Fruit fly (Drosophila melanogaster) whole organism, adult: ENCODE measurements around the gene Tektin-C.
A peak's percentile ranks its signal among the peaks of the same experiment; 100 is the strongest.

Experiments used
- CG11617 ChIP-seq: fragments of 200-800 bp; sonication (Bioruptor generic); optimal IDR thresholded peaks from 2 replicates; lab custom pipeline; 2017; ENCODE audit warnings: mild to moderate bottlenecking, missing biosample characterization, missing genetic modification reagents, missing genetic modification characterization
- CG12768 ChIP-seq: fragments of 200-800 bp; sonication (Bioruptor generic); optimal IDR thresholded peaks from 2 replicates; lab custom pipeline; 2017; ENCODE audit warnings: missing biosample characterization, missing genetic modification characterization, mild to moderate bottlenecking, moderate library complexity, missing genetic modification reagents
- CG14711 ChIP-seq: fragments of 200-800 bp; sonication (Bioruptor generic); optimal IDR thresholded peaks from 2 replicates; lab custom pipeline; 2018; ENCODE audit warnings: missing biosample characterization, mild to moderate bottlenecking, missing genetic modification characterization, moderate library complexity
- CG1620 ChIP-seq: fragments of 200-800 bp; sonication (Bioruptor generic); optimal IDR thresholded peaks from 2 replicates; lab custom pipeline; 2016; ENCODE audit warnings: missing biosample characterization, missing genetic modification characterization
- CG33017 ChIP-seq: fragments of 200-800 bp; sonication (Bioruptor generic); optimal IDR thresholded peaks from 2 replicates; lab custom pipeline; 2018; ENCODE audit warnings: missing biosample characterization, mild to moderate bottlenecking, missing genetic modification characterization, moderate library complexity
- CG5204 ChIP-seq: fragments of 200-800 bp; sonication (Bioruptor generic); optimal IDR thresholded peaks from 2 replicates; lab custom pipeline; 2016; ENCODE audit warnings: missing biosample characterization, missing genetic modification characterization
- CG7045 ChIP-seq: fragments of 200-800 bp; sonication (Bioruptor generic); optimal IDR thresholded peaks from 2 replicates; lab custom pipeline; 2017; ENCODE audit warnings: missing biosample characterization, mild to moderate bottlenecking, missing genetic modification characterization
- CG7101 ChIP-seq: fragments of 200-800 bp; sonication (Bioruptor generic); optimal IDR thresholded peaks from 2 replicates; lab custom pipeline; 2018; ENCODE audit warnings: missing biosample characterization, mild to moderate bottlenecking, missing genetic modification characterization, moderate library complexity
- Clk ChIP-seq: fragments of 200-800 bp; sonication (Bioruptor generic); optimal IDR thresholded peaks from 2 replicates; lab custom pipeline; 2017; ENCODE audit warnings: missing biosample characterization, missing genetic modification characterization
- Crg-1 ChIP-seq: fragments of 200-800 bp; sonication (Bioruptor generic); optimal IDR thresholded peaks from 2 replicates; lab custom pipeline; 2016; ENCODE audit warnings: missing biosample characterization, missing genetic modification characterization
- Hr96 ChIP-seq: fragments of 200-800 bp; sonication (Bioruptor generic); optimal IDR thresholded peaks from 2 replicates; lab custom pipeline; 2016; ENCODE audit warnings: missing biosample characterization, missing genetic modification characterization
- Mnt ChIP-seq: fragments of 200-800 bp; sonication (Bioruptor generic); optimal IDR thresholded peaks from 2 replicates; lab custom pipeline; 2016; ENCODE audit warnings: missing biosample characterization, mild to moderate bottlenecking, missing genetic modification characterization
- bab1 ChIP-seq: fragments of 200-800 bp; sonication (Bioruptor generic); optimal IDR thresholded peaks from 3 replicates; lab custom pipeline; 2019; ENCODE audit warnings: missing biosample characterization, mild to moderate bottlenecking, missing genetic modification characterization, moderate library complexity
- cic ChIP-seq: fragments of 200-800 bp; sonication (Bioruptor generic); optimal IDR thresholded peaks from 2 replicates; lab custom pipeline; 2017; ENCODE audit warnings: missing biosample characterization, mild to moderate bottlenecking, missing genetic modification characterization, moderate library complexity
- cnc ChIP-seq, 2 experiments: fragments of >200 bp; optimal IDR thresholded peaks; 2 replicates each; lab custom pipeline; 2017
- kay ChIP-seq: fragments of 200-800 bp; sonication (Bioruptor generic); peaks from one replicate; lab custom pipeline; 2016; ENCODE audit warnings: missing biosample characterization, missing genetic modification characterization, borderline replicate concordance
- ovo ChIP-seq: fragments of 200-800 bp; sonication (Bioruptor generic); optimal IDR thresholded peaks from 2 replicates; lab custom pipeline; 2016; ENCODE audit warnings: missing biosample characterization, missing genetic modification characterization
- pad ChIP-seq: fragments of 200-800 bp; sonication (Bioruptor generic); optimal IDR thresholded peaks from 3 replicates; lab custom pipeline; 2017; ENCODE audit warnings: missing biosample characterization, missing genetic modification characterization, mild to moderate bottlenecking, moderate library complexity, missing genetic modification reagents
- tj ChIP-seq: fragments of 200-800 bp; sonication (Bioruptor generic); optimal IDR thresholded peaks from 3 replicates; lab custom pipeline; 2017; ENCODE audit warnings: missing biosample characterization, mild to moderate bottlenecking, missing genetic modification characterization, moderate library complexity
- toe ChIP-seq: fragments of 200-800 bp; sonication (Bioruptor generic); optimal IDR thresholded peaks from 2 replicates; lab custom pipeline; 2016; ENCODE audit warnings: missing biosample characterization, missing genetic modification characterization

Tektin-C gene

dm6 chr3L:5770817-5771425, 25.4 kb downstream of the Tektin-C start:
- TF ChIP-seq Clk (GFP tag; lab: Kevin White, UChicago) (peak; percentile 71), pad (GFP tag; lab: Kevin White, UChicago) (peak; percentile 99), CG7101 (peak; percentile 93), Hr96 (no peak), tj (GFP tag; lab: Kevin White, UChicago) (peak; percentile 97), cnc (optimal IDR thresholded peaks at IDR 0.05; lab: Kevin White, UChicago) (peak; percentile 34 to 89), CG11617 (peak; percentile 87), CG33017 (tag; lab: Kevin White, UChicago) (peak; percentile 94), CG14711 (tag; lab: Kevin White, UChicago) (peak; percentile 80), CG12768 (GFP tag; lab: Kevin White, UChicago) (peak; percentile 90), toe (GFP tag; lab: Kevin White, UChicago) (no peak), bab1 (GFP tag; lab: Kevin White, UChicago) (peak; percentile 93), cic (GFP tag; lab: Kevin White, UChicago) (peak; percentile 76), CG1620 (GFP tag; lab: Kevin White, UChicago) (peak; percentile 84), CG7045 (peak; percentile 93), ovo (GFP tag; lab: Kevin White, UChicago) (peak; percentile 77), Mnt (GFP tag; lab: Kevin White, UChicago) (peak; percentile 92), CG5204 (GFP tag; lab: Kevin White, UChicago) (no peak), Crg-1 (GFP tag; lab: Kevin White, UChicago) (peak; percentile 94), kay (GFP tag; lab: Kevin White, UChicago) (no peak)

dm6 chr3L:5770113-5770798, 26.1 kb downstream of the Tektin-C start:
- TF ChIP-seq CG12768 (GFP tag; lab: Kevin White, UChicago) (peak; percentile 37), CG1620 (GFP tag; lab: Kevin White, UChicago) (no peak), tj (GFP tag; lab: Kevin White, UChicago) (peak; percentile 36), kay (GFP tag; lab: Kevin White, UChicago) (no peak), Clk (GFP tag; lab: Kevin White, UChicago) (no peak), pad (GFP tag; lab: Kevin White, UChicago) (no peak), cic (GFP tag; lab: Kevin White, UChicago) (peak; percentile 75), toe (GFP tag; lab: Kevin White, UChicago) (no peak), CG5204 (GFP tag; lab: Kevin White, UChicago) (no peak), Hr96 (no peak), Mnt (GFP tag; lab: Kevin White, UChicago) (peak; percentile 82)

- TF ChIP-seq bab1 (GFP tag; lab: Kevin White, UChicago) (peak; percentile 54), cnc (optimal IDR thresholded peaks at IDR 0.05; lab: Kevin White, UChicago) (no peak), CG33017 (tag; lab: Kevin White, UChicago) (no peak), CG11617 (peak; percentile 60), CG5204 (GFP tag; lab: Kevin White, UChicago) (no peak), CG7101 (peak; percentile 48), CG14711 (tag; lab: Kevin White, UChicago) (peak; percentile 88), pad (GFP tag; lab: Kevin White, UChicago) (no peak), Crg-1 (GFP tag; lab: Kevin White, UChicago) (no peak), Mnt (GFP tag; lab: Kevin White, UChicago) (peak; percentile 91), cic (GFP tag; lab: Kevin White, UChicago) (peak; percentile 52), ovo (GFP tag; lab: Kevin White, UChicago) (peak; percentile 83), tj (GFP tag; lab: Kevin White, UChicago) (peak; percentile 51), CG1620 (GFP tag; lab: Kevin White, UChicago) (no peak), toe (GFP tag; lab: Kevin White, UChicago) (no peak), kay (GFP tag; lab: Kevin White, UChicago) (no peak), CG12768 (GFP tag; lab: Kevin White, UChicago) (peak; percentile 16), Hr96 (no peak), Clk (GFP tag; lab: Kevin White, UChicago) (no peak), CG7045 (no peak)
These were observed 27.5 kb downstream of the Tektin-C start, which contains the start of the genes Ppat-Dpck and scny for dm6 chr3L:5768532-5769497. TSS of gene Ppat-Dpck (minus strand) at chr3L:5768794. TSS of gene scny (plus strand) at chr3L:5769002.

- TF ChIP-seq CG1620 (GFP tag; lab: Kevin White, UChicago), result no peak
- peak; percentile 85 to 95 for TF ChIP-seq cnc (optimal IDR thresholded peaks at IDR 0.05; lab: Kevin White, UChicago)
These were observed 30.5 kb downstream of the Tektin-C start, which contains the start of gene Txl for dm6 chr3L:5765844-5766200. TSS of gene Txl (plus strand) at chr3L:5765846.
